Fruit fly (Drosophila melanogaster) whole organism, prepupa: ENCODE data around the gene CG12065.
A peak's percentile ranks its signal among the peaks of the same experiment; 100 is the strongest.

Source experiments
- Blimp-1 ChIP-seq: fragments of 200-800 bp; sonication (Bioruptor generic); optimal IDR thresholded peaks from 3 replicates; lab custom pipeline; 2017; ENCODE audit warnings: missing biosample characterization, missing genetic modification characterization, mild to moderate bottlenecking, moderate library complexity, missing genetic modification reagents
- CG10631 ChIP-seq: fragments of 200-800 bp; sonication (Bioruptor generic); optimal IDR thresholded peaks from 2 replicates; lab custom pipeline; 2016; ENCODE audit warnings: missing biosample characterization, missing genetic modification characterization
- CG10669 ChIP-seq: fragments of 200-800 bp; sonication (Bioruptor generic); optimal IDR thresholded peaks from 3 replicates; lab custom pipeline; 2018; ENCODE audit warnings: missing biosample characterization, mild to moderate bottlenecking, missing genetic modification characterization, moderate library complexity
- CG11294 ChIP-seq: fragments of 200-800 bp; sonication (Bioruptor generic); IDR thresholded peaks from 2 replicates; pipeline ENCODE4 v1.3.6; 2022; ENCODE audit warnings: missing biosample characterization, missing genetic modification characterization
- CG11762 ChIP-seq: fragments of 200-800 bp; sonication (Bioruptor generic); optimal IDR thresholded peaks from 3 replicates; lab custom pipeline; 2016; ENCODE audit warnings: missing biosample characterization, missing genetic modification characterization; ENCODE audit not compliant: insufficient read depth
- CG11902 ChIP-seq: fragments of 200-800 bp; sonication (Bioruptor generic); optimal IDR thresholded peaks from 3 replicates; lab custom pipeline; 2016; ENCODE audit warnings: missing biosample characterization, missing genetic modification characterization
- CG15336 ChIP-seq: fragments of 200-800 bp; sonication (Bioruptor generic); IDR thresholded peaks from 2 replicates; pipeline ENCODE4 v1.3.6; 2022; ENCODE audit warnings: missing biosample characterization, missing genetic modification characterization
- CG1621 ChIP-seq: fragments of 200-800 bp; sonication (Bioruptor generic); optimal IDR thresholded peaks from 3 replicates; lab custom pipeline; 2018; ENCODE audit warnings: missing biosample characterization, mild to moderate bottlenecking, missing genetic modification characterization
- CG16779 ChIP-seq: fragments of 200-800 bp; sonication (Bioruptor generic); optimal IDR thresholded peaks from 3 replicates; lab custom pipeline; 2017; ENCODE audit warnings: missing biosample characterization, mild to moderate bottlenecking, missing genetic modification characterization
- CG31627 ChIP-seq: fragments of 200-800 bp; sonication (Bioruptor generic); optimal IDR thresholded peaks from 3 replicates; lab custom pipeline; 2016; ENCODE audit warnings: missing biosample characterization, missing genetic modification characterization
- CG32006 ChIP-seq: fragments of 200-800 bp; sonication (Bioruptor generic); optimal IDR thresholded peaks from 3 replicates; lab custom pipeline; 2017; ENCODE audit warnings: missing biosample characterization, mild to moderate bottlenecking, missing genetic modification characterization
- CG3919 ChIP-seq: fragments of 200-800 bp; sonication (Bioruptor generic); optimal IDR thresholded peaks from 3 replicates; lab custom pipeline; 2016; ENCODE audit warnings: missing biosample characterization, missing genetic modification characterization
- CG4318 ChIP-seq: fragments of 200-800 bp; sonication (Bioruptor generic); optimal IDR thresholded peaks from 3 replicates; lab custom pipeline; 2017; ENCODE audit warnings: missing biosample characterization, mild to moderate bottlenecking, missing genetic modification characterization
- CG6163 ChIP-seq: fragments of 200-800 bp; sonication (Bioruptor generic); IDR thresholded peaks from 3 replicates; pipeline ENCODE4 v1.3.6; 2022; ENCODE audit warnings: missing biosample characterization, missing genetic modification characterization
- CG6276 ChIP-seq: fragments of 200-800 bp; sonication (Bioruptor generic); optimal IDR thresholded peaks from 2 replicates; lab custom pipeline; 2017; ENCODE audit warnings: missing biosample characterization, mild to moderate bottlenecking, missing genetic modification characterization
- CG6792 ChIP-seq: fragments of 200-800 bp; sonication (Bioruptor generic); optimal IDR thresholded peaks from 3 replicates; lab custom pipeline; 2016; ENCODE audit warnings: missing biosample characterization, missing genetic modification characterization
- CG6808 ChIP-seq: fragments of 200-800 bp; sonication (Bioruptor generic); optimal IDR thresholded peaks from 3 replicates; lab custom pipeline; 2017; ENCODE audit warnings: missing biosample characterization, missing genetic modification characterization, mild to moderate bottlenecking, moderate library complexity, missing genetic modification reagents
- CG6854 ChIP-seq: fragments of 200-800 bp; sonication (Bioruptor generic); optimal IDR thresholded peaks from 2 replicates; lab custom pipeline; 2017; ENCODE audit warnings: missing biosample characterization, mild to moderate bottlenecking, missing genetic modification characterization
- CG8119 ChIP-seq: fragments of 200-800 bp; sonication (Bioruptor generic); IDR thresholded peaks from 3 replicates; pipeline ENCODE4 v1.3.6; 2022; ENCODE audit warnings: missing biosample characterization, missing genetic modification characterization
- CG8319 ChIP-seq: fragments of 200-800 bp; sonication (Bioruptor generic); optimal IDR thresholded peaks from 3 replicates; lab custom pipeline; 2016; ENCODE audit warnings: missing biosample characterization, missing genetic modification characterization
- CG8632 ChIP-seq: fragments of 200-800 bp; sonication (Bioruptor generic); optimal IDR thresholded peaks from 3 replicates; lab custom pipeline; 2016; ENCODE audit warnings: missing biosample characterization, missing genetic modification characterization
- Eip78C ChIP-seq: fragments of 200-800 bp; sonication (Bioruptor generic); peaks from one replicate; lab custom pipeline; 2016; ENCODE audit warnings: missing biosample characterization, missing genetic modification characterization
- Eip93F ChIP-seq: fragments of 200-800 bp; sonication (Bioruptor generic); optimal IDR thresholded peaks from 2 replicates; lab custom pipeline; 2016; ENCODE audit warnings: missing biosample characterization, mild to moderate bottlenecking, missing genetic modification characterization
- Ets21C ChIP-seq: fragments of 200-800 bp; sonication (Bioruptor generic); optimal IDR thresholded peaks from 3 replicates; lab custom pipeline; 2016; ENCODE audit warnings: missing biosample characterization, missing genetic modification characterization
- Ets96B ChIP-seq: fragments of 200-800 bp; optimal IDR thresholded peaks from 2 replicates; lab custom pipeline; 2019; ENCODE audit warnings: missing biosample characterization, mild to moderate bottlenecking, missing genetic modification characterization, moderate library complexity
- Gug ChIP-seq: fragments of 200-800 bp; sonication (Bioruptor generic); IDR thresholded peaks from 2 replicates; pipeline ENCODE4 v1.3.6; 2022; ENCODE audit warnings: missing biosample characterization, missing genetic modification characterization
- Hr38 ChIP-seq: sonication (Bioruptor generic); optimal IDR thresholded peaks from 2 replicates; lab custom pipeline; 2016; ENCODE audit warnings: missing biosample characterization, missing genetic modification characterization
- Hr39 ChIP-seq: fragments of 200-800 bp; sonication (Bioruptor generic); optimal IDR thresholded peaks from 2 replicates; lab custom pipeline; 2016; ENCODE audit warnings: missing biosample characterization, missing genetic modification characterization
- Hr4 ChIP-seq: fragments of 200-800 bp; sonication (Bioruptor generic); optimal IDR thresholded peaks from 3 replicates; lab custom pipeline; 2016; ENCODE audit warnings: missing biosample characterization, missing genetic modification characterization
- Lpt ChIP-seq: fragments of 200-800 bp; sonication (Bioruptor generic); optimal IDR thresholded peaks from 3 replicates; lab custom pipeline; 2016; ENCODE audit warnings: missing biosample characterization, missing genetic modification characterization
- Met ChIP-seq: fragments of 200-800 bp; sonication (Bioruptor generic); optimal IDR thresholded peaks from 3 replicates; lab custom pipeline; 2016; ENCODE audit warnings: missing biosample characterization, missing genetic modification characterization
- OdsH ChIP-seq: fragments of 200-800 bp; sonication (Bioruptor generic); optimal IDR thresholded peaks from 3 replicates; lab custom pipeline; 2016; ENCODE audit warnings: missing biosample characterization, missing genetic modification characterization
- Smox ChIP-seq: fragments of 200-800 bp; sonication (Bioruptor generic); optimal IDR thresholded peaks from 3 replicates; lab custom pipeline; 2016; ENCODE audit warnings: missing biosample characterization, missing genetic modification characterization
- Sox102F ChIP-seq: fragments of 200-800 bp; sonication (Bioruptor generic); optimal IDR thresholded peaks from 2 replicates; lab custom pipeline; 2016; ENCODE audit warnings: missing biosample characterization, mild to moderate bottlenecking, missing genetic modification characterization
- Sox14 ChIP-seq: fragments of 200-800 bp; sonication (Bioruptor generic); optimal IDR thresholded peaks from 3 replicates; lab custom pipeline; 2016; ENCODE audit warnings: missing biosample characterization, missing genetic modification characterization
- Sox15 ChIP-seq: fragments of 200-800 bp; sonication (Bioruptor generic); optimal IDR thresholded peaks from 3 replicates; lab custom pipeline; 2016; ENCODE audit warnings: missing biosample characterization, missing genetic modification characterization
- achi ChIP-seq: fragments of 200-800 bp; sonication (Bioruptor generic); optimal IDR thresholded peaks from 3 replicates; lab custom pipeline; 2016; ENCODE audit warnings: missing biosample characterization, missing genetic modification characterization
- acj6 ChIP-seq: fragments of 200-800 bp; sonication (Bioruptor generic); optimal IDR thresholded peaks from 3 replicates; lab custom pipeline; 2016; ENCODE audit warnings: missing biosample characterization, missing genetic modification characterization
- cyc ChIP-seq: fragments of 200-800 bp; sonication (Bioruptor generic); optimal IDR thresholded peaks from 3 replicates; lab custom pipeline; 2016; ENCODE audit warnings: missing biosample characterization, missing genetic modification characterization
- dac ChIP-seq: fragments of 200-800 bp; sonication (Bioruptor generic); optimal IDR thresholded peaks from 2 replicates; lab custom pipeline; 2017; ENCODE audit warnings: missing biosample characterization, mild to moderate bottlenecking, missing genetic modification characterization
- eg ChIP-seq: fragments of 200-800 bp; sonication (Bioruptor generic); IDR thresholded peaks from 3 replicates; pipeline ENCODE4 v1.3.6; 2022; ENCODE audit warnings: missing biosample characterization, missing genetic modification characterization
- esn ChIP-seq: fragments of 200-800 bp; sonication (Bioruptor generic); optimal IDR thresholded peaks from 2 replicates; lab custom pipeline; 2016; ENCODE audit warnings: missing biosample characterization, mild to moderate bottlenecking, missing genetic modification characterization, moderate library complexity
- fd59A ChIP-seq: fragments of 200-800 bp; sonication (Bioruptor generic); optimal IDR thresholded peaks from 2 replicates; lab custom pipeline; 2017; ENCODE audit warnings: missing biosample characterization, mild to moderate bottlenecking, missing genetic modification characterization, missing genetic modification reagents
- fd85E ChIP-seq: fragments of 200-800 bp; sonication (Bioruptor generic); optimal IDR thresholded peaks from 3 replicates; lab custom pipeline; 2016; ENCODE audit warnings: missing biosample characterization, missing genetic modification characterization
- fkh ChIP-seq: fragments of 200-800 bp; sonication (Bioruptor generic); optimal IDR thresholded peaks from 3 replicates; lab custom pipeline; 2017; ENCODE audit warnings: missing biosample characterization, mild to moderate bottlenecking, missing genetic modification characterization, moderate library complexity
- lz ChIP-seq: fragments of 200-800 bp; sonication (Bioruptor generic); optimal IDR thresholded peaks from 3 replicates; lab custom pipeline; 2016; ENCODE audit warnings: missing biosample characterization, missing genetic modification characterization
- pdm3 ChIP-seq: fragments of 200-800 bp; sonication (Bioruptor generic); optimal IDR thresholded peaks from 3 replicates; lab custom pipeline; 2016; ENCODE audit warnings: missing biosample characterization, missing genetic modification characterization
- salr ChIP-seq, 2 experiments: fragments of 200-800 bp; sonication (Bioruptor generic); optimal IDR thresholded peaks; 3 replicates each; lab custom pipeline; 2016 to 2018; ENCODE audit warnings: missing biosample characterization in 2 of 2, missing genetic modification characterization in 2 of 2, mild to moderate bottlenecking in 1 of 2
- spab ChIP-seq: fragments of 200-800 bp; sonication (Bioruptor generic); optimal IDR thresholded peaks from 2 replicates; lab custom pipeline; 2017; ENCODE audit warnings: missing biosample characterization, mild to moderate bottlenecking, missing genetic modification characterization, missing genetic modification reagents
- ss ChIP-seq, 2 experiments: fragments of 200-800 bp; sonication (Bioruptor generic); optimal IDR thresholded peaks; 2 replicates in 1 of 2; 3 replicates in 1 of 2; lab custom pipeline; 2017 to 2018; ENCODE audit warnings: mild to moderate bottlenecking in 2 of 2, missing biosample characterization in 2 of 2, missing genetic modification characterization in 2 of 2, moderate library complexity in 1 of 2
- topi ChIP-seq: fragments of 200-800 bp; sonication (Bioruptor generic); optimal IDR thresholded peaks from 3 replicates; lab custom pipeline; 2016; ENCODE audit warnings: missing biosample characterization, missing genetic modification characterization
- vri ChIP-seq: fragments of 200-800 bp; sonication (Bioruptor generic); optimal IDR thresholded peaks from 3 replicates; lab custom pipeline; 2016; ENCODE audit warnings: missing biosample characterization, mild to moderate bottlenecking, missing genetic modification characterization

CG12065 gene

dm6 chrX:8572939-8573594 is 1.0 kb upstream of the CG12065 start, which contains the start of gene spirit:
TSS of gene spirit (minus strand) at chrX:8573593.
- peak; percentile 47 for TF ChIP-seq Hr39
- no peak for TF ChIP-seq CG8632 (GFP tag; lab: Kevin White, UChicago)
- peak; percentile 63 for TF ChIP-seq vri (GFP tag; lab: Kevin White, UChicago)
- peak; percentile 49 for TF ChIP-seq Met
- no peak for TF ChIP-seq dac (GFP tag; lab: Kevin White, UChicago)
- no peak for TF ChIP-seq Sox14 (GFP tag; lab: Kevin White, UChicago)
- no peak for TF ChIP-seq fkh (GFP tag; lab: Kevin White, UChicago)
- TF ChIP-seq CG16779: no peak
- no peak for TF ChIP-seq CG8319 (GFP tag; lab: Kevin White, UChicago)
- TF ChIP-seq Smox (GFP tag; lab: Kevin White, UChicago): no peak
- TF ChIP-seq achi: no peak
- peak; percentile 3 for TF ChIP-seq CG6276 (GFP tag; lab: Kevin White, UChicago)
- no peak for TF ChIP-seq CG6854 (GFP tag; lab: Kevin White, UChicago)
- TF ChIP-seq CG6163: 0 out of 3 replicates have a peak, but pooled peaks have one; percentile 31
- TF ChIP-seq spab (GFP tag; lab: Kevin White, UChicago): no peak
- TF ChIP-seq Gug (GFP tag; lab: Robert Waterston, UW): no peak
- TF ChIP-seq Eip93F (GFP tag; lab: Kevin White, UChicago): no peak
- no peak for TF ChIP-seq Sox15 (GFP tag; lab: Kevin White, UChicago)
- TF ChIP-seq cyc (GFP tag; lab: Kevin White, UChicago): peak; percentile 9
- no peak for TF ChIP-seq CG11294 (GFP tag; lab: Robert Waterston, UW)
- TF ChIP-seq CG6808 (GFP tag; lab: Kevin White, UChicago): no peak
- TF ChIP-seq CG15336: peak; percentile 34; the same call in 1 of the 2 replicates
- TF ChIP-seq CG32006: no peak
- TF ChIP-seq salr (GFP tag; optimal IDR thresholded peaks at IDR 0.05; lab: Kevin White, UChicago): no peak
- TF ChIP-seq Eip78C (GFP tag; lab: Kevin White, UChicago): peak; percentile 74
- peak; percentile 34 for TF ChIP-seq OdsH (GFP tag; lab: Kevin White, UChicago)
- no peak for TF ChIP-seq fd59A (GFP tag; lab: Kevin White, UChicago)
- TF ChIP-seq fd85E (GFP tag; lab: Kevin White, UChicago): no peak
- TF ChIP-seq CG8119 (GFP tag; lab: Robert Waterston, UW): no peak
- no peak for TF ChIP-seq ss (GFP tag; optimal IDR thresholded peaks at IDR 0.05; lab: Kevin White, UChicago)
- TF ChIP-seq lz (GFP tag; lab: Kevin White, UChicago): peak; percentile 36
- TF ChIP-seq pdm3 (GFP tag; lab: Kevin White, UChicago): no peak
- no peak for TF ChIP-seq Hr4 (GFP tag; lab: Kevin White, UChicago)
- TF ChIP-seq CG4318 (GFP tag; lab: Kevin White, UChicago): no peak
- peak; percentile 20 for TF ChIP-seq CG31627 (GFP tag; lab: Kevin White, UChicago)
- no peak for TF ChIP-seq Blimp-1 (GFP tag; lab: Kevin White, UChicago)
- TF ChIP-seq CG10631 (GFP tag; lab: Kevin White, UChicago): peak; percentile 17
- no peak for TF ChIP-seq Hr38 (GFP tag; lab: Kevin White, UChicago)
- no peak for TF ChIP-seq Lpt (GFP tag; lab: Kevin White, UChicago)
- TF ChIP-seq CG6792 (GFP tag; lab: Kevin White, UChicago): no peak
- TF ChIP-seq Ets21C: peak; percentile 26
- TF ChIP-seq acj6: no peak
- peak; percentile 16 for TF ChIP-seq CG3919 (GFP tag; lab: Kevin White, UChicago)
- no peak for TF ChIP-seq CG11902 (GFP tag; lab: Kevin White, UChicago)
- TF ChIP-seq Ets96B (tag; lab: Kevin White, UChicago): no peak
- TF ChIP-seq CG11762: no peak
- peak; percentile 39 for TF ChIP-seq Sox102F (GFP tag; lab: Kevin White, UChicago)
- TF ChIP-seq topi: peak; percentile 59
- TF ChIP-seq CG10669 (GFP tag; lab: Kevin White, UChicago): no peak
- TF ChIP-seq eg: peak; percentile 19; the same call in 1 of the 3 replicates
- TF ChIP-seq CG1621: no peak
- peak; percentile 42 for TF ChIP-seq esn (GFP tag; lab: Kevin White, UChicago)
